Worm (Caenorhabditis elegans) whole organism, L3 larva: ENCODE results near the gene R160.13.

ENCODE experiments used
- R02D3.7 ChIP-seq: fragments of 150-350 bp; optimal IDR thresholded peaks from 2 replicates; lab custom pipeline; 2014; ENCODE audit warnings: missing biosample characterization, missing genetic modification characterization
- elt-1 ChIP-seq: fragments of 150-350 bp; optimal IDR thresholded peaks from 2 replicates; lab custom pipeline; 2014; ENCODE audit warnings: missing biosample characterization, missing genetic modification characterization
- lin-39 ChIP-seq: fragments of 150-350 bp; optimal IDR thresholded peaks from 2 replicates; lab custom pipeline; 2018; ENCODE audit warnings: missing biosample characterization, missing genetic modification reagents, missing genetic modification characterization
- nhr-25 ChIP-seq: sonication (generic microtip); optimal IDR thresholded peaks from 2 replicates; lab custom pipeline; 2017; ENCODE audit warnings: missing biosample characterization, missing genetic modification characterization
- nhr-76 ChIP-seq: fragments of 150-350 bp; sonication (generic microtip); optimal IDR thresholded peaks from 5 replicates; lab custom pipeline; 2014; ENCODE audit warnings: missing biosample characterization, missing genetic modification characterization
- pha-4 ChIP-seq: fragments of 150-350 bp; optimal IDR thresholded peaks from 2 replicates; lab custom pipeline; 2014; ENCODE audit warnings: missing biosample characterization, missing genetic modification reagents, missing genetic modification characterization
- unc-39 ChIP-seq: sonication (generic microtip); optimal IDR thresholded peaks from 4 replicates; lab custom pipeline; 2017; ENCODE audit warnings: missing biosample characterization, missing genetic modification characterization

ce11 chrX:4350198-4350597 is 21.1 kb downstream of the R160.13 start, which contains the start of gene F14H12.2:
- TF ChIP-seq nhr-25 (tag; lab: Kevin White, UChicago) (no peak), unc-39 (no peak), lin-39 (tag; lab: Kevin White, UChicago) (no peak), pha-4 (tag; lab: Kevin White, UChicago) (no peak), R02D3.7 (tag; lab: Kevin White, UChicago) (no peak), nhr-76 (tag; lab: Kevin White, UChicago) (no peak), elt-1 (tag; lab: Kevin White, UChicago) (no peak)
